Worm (Caenorhabditis elegans) whole organism, L3 larva: ENCODE data around the gene cyp-33E1.

Experiments
- R02D3.7 ChIP-seq: fragments of 150-350 bp; optimal IDR thresholded peaks from 2 replicates; lab custom pipeline; 2014; ENCODE audit warnings: missing biosample characterization, missing genetic modification characterization
- aly-2 ChIP-seq: fragments of 150-350 bp; optimal IDR thresholded peaks from 2 replicates; lab custom pipeline; 2014; ENCODE audit warnings: missing biosample characterization, missing genetic modification characterization
- ama-1 ChIP-seq: fragments of 150-350 bp; optimal IDR thresholded peaks from 2 replicates; lab custom pipeline; 2018
- ceh-28 ChIP-seq: fragments of 150-350 bp; optimal IDR thresholded peaks from 2 replicates; lab custom pipeline; 2014; ENCODE audit warnings: missing biosample characterization, missing genetic modification reagents, missing genetic modification characterization
- ceh-82 ChIP-seq: fragments of 150-350 bp; optimal IDR thresholded peaks from 2 replicates; lab custom pipeline; 2014; ENCODE audit warnings: missing biosample characterization, missing genetic modification characterization
- ceh-9 ChIP-seq: sonication (generic microtip); optimal IDR thresholded peaks from 2 replicates; lab custom pipeline; 2018; ENCODE audit warnings: missing biosample characterization, missing genetic modification characterization
- egl-27 ChIP-seq: sonication (generic microtip); optimal IDR thresholded peaks from 4 replicates; lab custom pipeline; 2017; ENCODE audit warnings: missing biosample characterization, missing genetic modification reagents, missing genetic modification characterization
- egl-5 ChIP-seq: fragments of 150-350 bp; optimal IDR thresholded peaks from 2 replicates; lab custom pipeline; 2017; ENCODE audit warnings: missing biosample characterization, missing genetic modification reagents, missing genetic modification characterization, inconsistent platforms
- elt-1 ChIP-seq: fragments of 150-350 bp; optimal IDR thresholded peaks from 2 replicates; lab custom pipeline; 2014; ENCODE audit warnings: missing biosample characterization, missing genetic modification characterization
- elt-3 ChIP-seq, 3 experiments: fragments of 150-350 bp in 1 of 3; sonication (generic microtip) in 2 of 3; optimal IDR thresholded peaks; 2 replicates in 2 of 3; 4 replicates in 1 of 3; lab custom pipeline; 2014 to 2017; ENCODE audit warnings: missing biosample characterization in 3 of 3, missing genetic modification characterization in 3 of 3
- eor-1 ChIP-seq, 2 experiments: fragments of 150-350 bp; optimal IDR thresholded peaks; 2 replicates each; lab custom pipeline; 2014 to 2018; ENCODE audit warnings: missing biosample characterization in 2 of 2, missing genetic modification characterization in 2 of 2
- fkh-10 ChIP-seq: sonication (generic microtip); optimal IDR thresholded peaks from 2 replicates; lab custom pipeline; 2017; ENCODE audit warnings: missing biosample characterization, missing genetic modification reagents, missing genetic modification characterization
- fos-1 ChIP-seq: fragments of 150-350 bp; optimal IDR thresholded peaks from 2 replicates; lab custom pipeline; 2014; ENCODE audit warnings: missing biosample characterization, missing genetic modification characterization
- jun-1 ChIP-seq: fragments of 150-350 bp; optimal IDR thresholded peaks from 2 replicates; lab custom pipeline; 2014; ENCODE audit warnings: missing biosample characterization, missing genetic modification reagents, missing genetic modification characterization
- lin-15B ChIP-seq: fragments of 150-350 bp; optimal IDR thresholded peaks from 2 replicates; lab custom pipeline; 2014; ENCODE audit warnings: missing biosample characterization, missing genetic modification characterization
- lin-39 ChIP-seq: fragments of 150-350 bp; optimal IDR thresholded peaks from 2 replicates; lab custom pipeline; 2018; ENCODE audit warnings: missing biosample characterization, missing genetic modification reagents, missing genetic modification characterization
- lsy-12 ChIP-seq: sonication (generic microtip); optimal IDR thresholded peaks from 2 replicates; lab custom pipeline; 2016; ENCODE audit warnings: mild to moderate bottlenecking, missing genetic modification characterization, missing compliant biosample characterization
- mdl-1 ChIP-seq: fragments of 150-350 bp; optimal IDR thresholded peaks from 2 replicates; lab custom pipeline; 2014; ENCODE audit warnings: missing biosample characterization, missing genetic modification characterization
- nfya-1 ChIP-seq: sonication (generic microtip); optimal IDR thresholded peaks from 2 replicates; lab custom pipeline; 2017; ENCODE audit warnings: missing genetic modification characterization, mild to moderate bottlenecking, missing compliant biosample characterization, antibody characterized with exemption, moderate library complexity; ENCODE audit not compliant: insufficient read depth
- nhr-11 ChIP-seq: fragments of 150-350 bp; optimal IDR thresholded peaks from 2 replicates; lab custom pipeline; 2014; ENCODE audit warnings: missing biosample characterization, missing genetic modification characterization
- nhr-12 ChIP-seq: fragments of 150-350 bp; optimal IDR thresholded peaks from 2 replicates; lab custom pipeline; 2014; ENCODE audit warnings: missing biosample characterization, missing genetic modification characterization
- nhr-23 ChIP-seq: fragments of 150-350 bp; optimal IDR thresholded peaks from 2 replicates; lab custom pipeline; 2014; ENCODE audit warnings: missing biosample characterization, missing genetic modification reagents, missing genetic modification characterization
- nhr-237 ChIP-seq: fragments of 150-350 bp; optimal IDR thresholded peaks from 2 replicates; lab custom pipeline; 2014; ENCODE audit warnings: missing biosample characterization, missing genetic modification characterization
- nhr-25 ChIP-seq: sonication (generic microtip); optimal IDR thresholded peaks from 2 replicates; lab custom pipeline; 2017; ENCODE audit warnings: missing biosample characterization, missing genetic modification characterization
- nhr-28 ChIP-seq: fragments of 150-350 bp; optimal IDR thresholded peaks from 2 replicates; lab custom pipeline; 2014; ENCODE audit warnings: missing biosample characterization, missing genetic modification characterization
- nhr-43 ChIP-seq: sonication (generic microtip); optimal IDR thresholded peaks from 2 replicates; lab custom pipeline; 2016; ENCODE audit warnings: mild to moderate bottlenecking, missing genetic modification characterization, missing compliant biosample characterization; ENCODE audit not compliant: poor library complexity, severe bottlenecking
- nhr-67 ChIP-seq: fragments of 150-350 bp; optimal IDR thresholded peaks from 2 replicates; lab custom pipeline; 2014; ENCODE audit warnings: missing biosample characterization, missing genetic modification characterization
- nhr-76 ChIP-seq: fragments of 150-350 bp; sonication (generic microtip); optimal IDR thresholded peaks from 5 replicates; lab custom pipeline; 2014; ENCODE audit warnings: missing biosample characterization, missing genetic modification characterization
- nhr-77 ChIP-seq: fragments of 150-350 bp; optimal IDR thresholded peaks from 2 replicates; lab custom pipeline; 2014; ENCODE audit warnings: missing biosample characterization, missing genetic modification characterization
- pha-4 ChIP-seq: fragments of 150-350 bp; optimal IDR thresholded peaks from 2 replicates; lab custom pipeline; 2014; ENCODE audit warnings: missing biosample characterization, missing genetic modification reagents, missing genetic modification characterization
- pqm-1 ChIP-seq: fragments of 150-350 bp; optimal IDR thresholded peaks from 2 replicates; lab custom pipeline; 2017; ENCODE audit warnings: missing biosample characterization, missing genetic modification characterization, inconsistent platforms
- sea-2 ChIP-seq: fragments of 150-350 bp; sonication (generic microtip); optimal IDR thresholded peaks from 4 replicates; lab custom pipeline; 2014; ENCODE audit warnings: missing biosample characterization, missing genetic modification reagents, missing genetic modification characterization
- skn-1 ChIP-seq: fragments of 150-350 bp; optimal IDR thresholded peaks from 2 replicates; lab custom pipeline; 2014; ENCODE audit warnings: missing biosample characterization, missing genetic modification characterization
- snpc-4 ChIP-seq: fragments of 150-350 bp; optimal IDR thresholded peaks from 2 replicates; lab custom pipeline; 2014; ENCODE audit warnings: missing biosample characterization, missing genetic modification characterization
- tbx-2 ChIP-seq: sonication (generic microtip); optimal IDR thresholded peaks from 2 replicates; lab custom pipeline; 2016; ENCODE audit warnings: mild to moderate bottlenecking, missing genetic modification characterization, missing compliant biosample characterization
- unc-39 ChIP-seq: sonication (generic microtip); optimal IDR thresholded peaks from 4 replicates; lab custom pipeline; 2017; ENCODE audit warnings: missing biosample characterization, missing genetic modification characterization
- ztf-11 ChIP-seq: fragments of 150-350 bp; optimal IDR thresholded peaks from 2 replicates; lab custom pipeline; 2014; ENCODE audit warnings: missing biosample characterization, missing genetic modification characterization
- ztf-4 ChIP-seq: fragments of 150-350 bp; optimal IDR thresholded peaks from 2 replicates; lab custom pipeline; 2014; ENCODE audit warnings: missing biosample characterization, missing genetic modification characterization

Gene cyp-33E1

ce11 chrIV:8687605-8688191, 39.3 kb upstream of the cyp-33E1 start, which contains the start of gene snrp-3 (continued):
- no peak for TF ChIP-seq unc-39
- no peak for TF ChIP-seq fkh-10 (GFP tag; lab: Kevin White, UChicago)
- TF ChIP-seq nhr-23 (tag; lab: Kevin White, UChicago) = peak; percentile 95
- TF ChIP-seq nhr-43 (tag; lab: Kevin White, UChicago) = peak; percentile 79
- TF ChIP-seq ztf-4 (tag; lab: Kevin White, UChicago) = no peak
- TF ChIP-seq pqm-1 (tag; lab: Kevin White, UChicago) = peak; percentile 62
- no peak for TF ChIP-seq fos-1 (tag; lab: Kevin White, UChicago)
- TF ChIP-seq elt-1 (tag; lab: Kevin White, UChicago) = no peak
- TF ChIP-seq ceh-82 = peak; percentile 23

- no peak for TF ChIP-seq pqm-1 (tag; lab: Kevin White, UChicago)
- TF ChIP-seq egl-27 (tag; lab: Kevin White, UChicago) = no peak
- no peak for TF ChIP-seq nhr-237 (tag; lab: Kevin White, UChicago)
- no peak for TF ChIP-seq lin-39 (tag; lab: Kevin White, UChicago)
- TF ChIP-seq, all 47 proteins: peak for 0
Measured at ce11 chrIV:8686966-8687365, 38.6 kb upstream of the cyp-33E1 start.

ce11 chrIV:8686510-8686909, 38.1 kb upstream of the cyp-33E1 start, which contains the start of gene pole-2:
TSS of gene pole-2 (minus strand) at chrIV:8686610.
- no peak for TF ChIP-seq lsy-12
- no peak for TF ChIP-seq fkh-10 (GFP tag; lab: Kevin White, UChicago)
- no peak for TF ChIP-seq R02D3.7 (tag; lab: Kevin White, UChicago)
- no peak for TF ChIP-seq skn-1
- no peak for TF ChIP-seq mdl-1 (tag; lab: Kevin White, UChicago)
- no peak for TF ChIP-seq nhr-237 (tag; lab: Kevin White, UChicago)
- TF ChIP-seq nhr-11 (tag; lab: Kevin White, UChicago) = no peak
- TF ChIP-seq, all 47 proteins: peak for 0

- TF ChIP-seq pha-4 (tag; lab: Kevin White, UChicago) (no peak), nhr-28 (tag; lab: Kevin White, UChicago) (no peak), ceh-9 (tag; lab: Kevin White, UChicago) (no peak), nhr-12 (tag; lab: Kevin White, UChicago) (no peak), lin-15B (tag; lab: Kevin White, UChicago) (no peak), nhr-77 (no peak), fos-1 (tag; lab: Kevin White, UChicago) (no peak), elt-1 (tag; lab: Kevin White, UChicago) (no peak), snpc-4 (tag; lab: Kevin White, UChicago) (no peak), skn-1 (no peak), egl-5 (no peak), nhr-237 (tag; lab: Kevin White, UChicago) (no peak), lsy-12 (no peak), ceh-28 (no peak), nhr-76 (tag; lab: Kevin White, UChicago) (no peak), elt-3 (tag; optimal IDR thresholded peaks at IDR 0.05; lab: Kevin White, UChicago) (no peak), ama-1 (lab: Kevin White, UChicago) (no peak), tbx-2 (tag; lab: Kevin White, UChicago) (no peak), lin-39 (tag; lab: Kevin White, UChicago) (no peak)
- TF ChIP-seq, all 47 proteins: peak for 0
Measured at ce11 chrIV:8679225-8679624, 30.8 kb upstream of the cyp-33E1 start, which contains the start of gene nlp-60. TSS of gene nlp-60 (minus strand) at chrIV:8679325.

- TF ChIP-seq nhr-43 (tag; lab: Kevin White, UChicago) (no peak), eor-1 (tag; optimal IDR thresholded peaks at IDR 0.05; lab: Kevin White, UChicago) (no peak), sea-2 (GFP tag; lab: Kevin White, UChicago) (no peak), tbx-2 (tag; lab: Kevin White, UChicago) (no peak), elt-3 (tag; optimal IDR thresholded peaks at IDR 0.05; lab: Kevin White, UChicago) (no peak), fkh-10 (GFP tag; lab: Kevin White, UChicago) (no peak), nhr-28 (tag; lab: Kevin White, UChicago) (no peak), jun-1 (tag; lab: Kevin White, UChicago) (no peak), nhr-25 (tag; lab: Kevin White, UChicago) (no peak), nhr-67 (no peak), ztf-11 (tag; lab: Kevin White, UChicago) (no peak), nhr-237 (tag; lab: Kevin White, UChicago) (no peak), ztf-4 (tag; lab: Kevin White, UChicago) (no peak), nfya-1 (no peak), elt-1 (tag; lab: Kevin White, UChicago) (no peak), aly-2 (tag; lab: Kevin White, UChicago) (no peak), egl-5 (no peak), egl-27 (tag; lab: Kevin White, UChicago) (no peak), nhr-23 (tag; lab: Kevin White, UChicago) (no peak)
Measured at ce11 chrIV:8677303-8677702, 28.9 kb upstream of the cyp-33E1 start, which contains the start of gene F08B4.8. TSS of gene F08B4.8 (plus strand) at chrIV:8677603.
